Worm (Caenorhabditis elegans) whole organism, L2 larva: Measurements from ENCODE around the gene C17G1.14.
A peak's percentile ranks its signal among the peaks of the same experiment; 100 is the strongest.

Experiments used
- C34F6.9 ChIP-seq: fragments of 150-350 bp; optimal IDR thresholded peaks from 2 replicates; lab custom pipeline; 2014; ENCODE audit warnings: missing biosample characterization, missing genetic modification characterization
- R02D3.7 ChIP-seq: fragments of 150-350 bp; optimal IDR thresholded peaks from 2 replicates; lab custom pipeline; 2014; ENCODE audit warnings: missing biosample characterization, missing genetic modification characterization
- Y55F3AM.14 ChIP-seq: fragments of 200-800 bp; sonication (Bioruptor generic); optimal IDR thresholded peaks from 2 replicates; lab custom pipeline; 2018; ENCODE audit warnings: mild to moderate bottlenecking, missing genetic modification characterization, missing compliant biosample characterization
- ZK546.5 ChIP-seq: sonication (generic microtip); optimal IDR thresholded peaks from 2 replicates; lab custom pipeline; 2017; ENCODE audit warnings: missing biosample characterization, missing genetic modification characterization
- alr-1 ChIP-seq: fragments of 150-350 bp; optimal IDR thresholded peaks from 2 replicates; lab custom pipeline; 2014; ENCODE audit warnings: missing biosample characterization, missing genetic modification characterization
- crh-2 ChIP-seq: sonication (generic microtip); optimal IDR thresholded peaks from 2 replicates; lab custom pipeline; 2017; ENCODE audit warnings: missing biosample characterization, missing genetic modification characterization
- fos-1 ChIP-seq: fragments of 150-350 bp; optimal IDR thresholded peaks from 2 replicates; lab custom pipeline; 2014; ENCODE audit warnings: missing biosample characterization, missing genetic modification characterization
- gmeb-1 ChIP-seq: fragments of 150-350 bp; optimal IDR thresholded peaks from 2 replicates; lab custom pipeline; 2014; ENCODE audit warnings: missing biosample characterization, missing genetic modification characterization
- mdl-1 ChIP-seq, 2 experiments: fragments of 150-350 bp in 1 of 2; sonication (generic microtip) in 1 of 2; optimal IDR thresholded peaks; 2 replicates each; lab custom pipeline; 2017; ENCODE audit warnings: missing biosample characterization in 2 of 2, missing genetic modification characterization in 2 of 2
- nhr-10 ChIP-seq: sonication (generic microtip); optimal IDR thresholded peaks from 2 replicates; lab custom pipeline; 2017; ENCODE audit warnings: missing biosample characterization, missing genetic modification characterization
- nhr-21 ChIP-seq: fragments of 150-350 bp; optimal IDR thresholded peaks from 2 replicates; lab custom pipeline; 2014; ENCODE audit warnings: missing biosample characterization, missing genetic modification characterization
- nhr-237 ChIP-seq: fragments of 150-350 bp; optimal IDR thresholded peaks from 2 replicates; lab custom pipeline; 2014; ENCODE audit warnings: missing biosample characterization, missing genetic modification characterization
- sma-3 ChIP-seq: sonication (generic microtip); optimal IDR thresholded peaks from 2 replicates; lab custom pipeline; 2016; ENCODE audit warnings: missing genetic modification reagents, missing genetic modification characterization, missing compliant biosample characterization
- snpc-4 ChIP-seq: fragments of 150-350 bp; optimal IDR thresholded peaks from 2 replicates; lab custom pipeline; 2014; ENCODE audit warnings: missing biosample characterization, missing genetic modification characterization

C17G1.14 gene

ce11 chrX:9984889-9985404 is 46.3 kb downstream of the C17G1.14 start, which contains the start of gene F19C6.5:
Gene F19C6.5, minus strand, starts transcription at chrX:9984939.
- no peak for TF ChIP-seq R02D3.7
- no peak for TF ChIP-seq crh-2 (tag; lab: Kevin White, UChicago)
- TF ChIP-seq fos-1 (tag; lab: Kevin White, UChicago), result peak; percentile 5
- no peak for TF ChIP-seq sma-3 (GFP tag; lab: Kevin White, UChicago)

- TF ChIP-seq nhr-21 (tag; lab: Kevin White, UChicago) (no peak), nhr-10 (no peak), alr-1 (tag; lab: Kevin White, UChicago) (no peak), mdl-1 (tag; optimal IDR thresholded peaks at IDR 0.05; lab: Kevin White, UChicago) (no peak), nhr-237 (tag; lab: Kevin White, UChicago) (no peak), C34F6.9 (tag; lab: Kevin White, UChicago) (no peak), ZK546.5 (tag; lab: Kevin White, UChicago) (no peak), Y55F3AM.14 (GFP tag; lab: Kevin White, UChicago) (no peak), gmeb-1 (no peak)
Observed at ce11 chrX:9987166-9987565, 48.6 kb downstream of the C17G1.14 start.

ce11 chrX:9988884-9989283 is 50.3 kb downstream of the C17G1.14 start:
- TF ChIP-seq snpc-4 (tag; lab: Kevin White, UChicago), result peak; percentile 15
- no peak for TF ChIP-seq R02D3.7
